Worm (Caenorhabditis elegans) whole organism, mixed stage, embryonic: ENCODE data around the gene exp-2.

Experiments
- M03D4.4 ChIP-seq: sonication (generic microtip); optimal IDR thresholded peaks from 2 replicates; lab custom pipeline; 2017; ENCODE audit warnings: mild to moderate bottlenecking, missing genetic modification characterization, missing compliant biosample characterization
- bed-3 ChIP-seq: fragments of 200-800 bp; sonication (Bioruptor generic); optimal IDR thresholded peaks from 3 replicates; lab custom pipeline; 2018; ENCODE audit warnings: mild to moderate bottlenecking, missing genetic modification characterization, moderate library complexity, missing compliant biosample characterization
- blmp-1 ChIP-seq: fragments of 150-350 bp; optimal IDR thresholded peaks from 2 replicates; lab custom pipeline; 2014; ENCODE audit warnings: missing biosample characterization, missing genetic modification characterization
- ceh-39 ChIP-seq: fragments of 150-350 bp; optimal IDR thresholded peaks from 2 replicates; lab custom pipeline; 2014; ENCODE audit warnings: missing biosample characterization, missing genetic modification characterization
- ceh-43 ChIP-seq: fragments of 200-800 bp; sonication (Bioruptor generic); optimal IDR thresholded peaks from 2 replicates; lab custom pipeline; 2018; ENCODE audit warnings: mild to moderate bottlenecking, missing genetic modification characterization, moderate library complexity, missing compliant biosample characterization
- ces-1 ChIP-seq: fragments of 150-350 bp; optimal IDR thresholded peaks from 2 replicates; lab custom pipeline; 2014; ENCODE audit warnings: missing biosample characterization, missing genetic modification reagents, missing genetic modification characterization
- drap-1 ChIP-seq: fragments of 200-800 bp; sonication (Bioruptor generic); optimal IDR thresholded peaks from 3 replicates; lab custom pipeline; 2018; ENCODE audit warnings: mild to moderate bottlenecking, missing genetic modification characterization, missing compliant biosample characterization
- elt-1 ChIP-seq: sonication (generic microtip); optimal IDR thresholded peaks from 2 replicates; lab custom pipeline; 2017; ENCODE audit warnings: missing genetic modification characterization, mild to moderate bottlenecking, missing compliant biosample characterization, antibody characterized with exemption, moderate library complexity, borderline replicate concordance; ENCODE audit not compliant: insufficient read depth
- elt-3 ChIP-seq: fragments of 150-350 bp; optimal IDR thresholded peaks from 2 replicates; lab custom pipeline; 2014; ENCODE audit warnings: missing biosample characterization, missing genetic modification characterization
- flh-1 ChIP-seq: fragments of 200-800 bp; sonication (Bioruptor generic); optimal IDR thresholded peaks from 2 replicates; lab custom pipeline; 2018; ENCODE audit warnings: mild to moderate bottlenecking, missing genetic modification characterization, moderate library complexity, missing compliant biosample characterization
- ham-2 ChIP-seq: fragments of 200-800 bp; sonication (Bioruptor generic); optimal IDR thresholded peaks from 2 replicates; lab custom pipeline; 2018; ENCODE audit warnings: mild to moderate bottlenecking, missing genetic modification characterization, missing compliant biosample characterization
- hlh-1 ChIP-seq: fragments of 150-350 bp; optimal IDR thresholded peaks from 2 replicates; lab custom pipeline; 2014; ENCODE audit warnings: missing biosample characterization, missing genetic modification reagents, missing genetic modification characterization
- lin-13 ChIP-seq: fragments of 150-350 bp; optimal IDR thresholded peaks from 2 replicates; lab custom pipeline; 2014; ENCODE audit warnings: missing biosample characterization, missing genetic modification characterization
- lin-32 ChIP-seq: fragments of 200-800 bp; sonication (Bioruptor generic); optimal IDR thresholded peaks from 2 replicates; lab custom pipeline; 2018; ENCODE audit warnings: mild to moderate bottlenecking, missing genetic modification characterization, missing compliant biosample characterization
- lsy-2 ChIP-seq: fragments of 150-350 bp; optimal IDR thresholded peaks from 2 replicates; lab custom pipeline; 2014; ENCODE audit warnings: missing biosample characterization, missing genetic modification characterization
- mab-5 ChIP-seq: fragments of 150-350 bp; optimal IDR thresholded peaks from 2 replicates; lab custom pipeline; 2014; ENCODE audit warnings: missing biosample characterization, missing genetic modification characterization
- mep-1 ChIP-seq: fragments of 150-350 bp; optimal IDR thresholded peaks from 2 replicates; lab custom pipeline; 2017; ENCODE audit warnings: missing biosample characterization, missing genetic modification reagents, missing genetic modification characterization, inconsistent platforms
- mls-2 ChIP-seq: sonication (generic microtip); optimal IDR thresholded peaks from 2 replicates; lab custom pipeline; 2016; ENCODE audit warnings: mild to moderate bottlenecking, missing genetic modification characterization, moderate library complexity, missing compliant biosample characterization
- nhr-12 ChIP-seq: fragments of 150-350 bp; optimal IDR thresholded peaks from 2 replicates; lab custom pipeline; 2014; ENCODE audit warnings: missing biosample characterization, missing genetic modification characterization
- nhr-2 ChIP-seq: fragments of 150-350 bp; optimal IDR thresholded peaks from 2 replicates; lab custom pipeline; 2014; ENCODE audit warnings: missing biosample characterization, missing genetic modification characterization
- nhr-237 ChIP-seq: fragments of 150-350 bp; optimal IDR thresholded peaks from 2 replicates; lab custom pipeline; 2014; ENCODE audit warnings: missing biosample characterization, missing genetic modification characterization
- nhr-28 ChIP-seq: fragments of 150-350 bp; optimal IDR thresholded peaks from 2 replicates; lab custom pipeline; 2014; ENCODE audit warnings: missing biosample characterization, missing genetic modification characterization
- nhr-76 ChIP-seq: sonication (generic microtip); optimal IDR thresholded peaks from 2 replicates; lab custom pipeline; 2017; ENCODE audit warnings: missing biosample characterization, missing genetic modification characterization
- pha-4 ChIP-seq: fragments of 150-350 bp; optimal IDR thresholded peaks from 2 replicates; lab custom pipeline; 2018; ENCODE audit warnings: missing biosample characterization, missing genetic modification reagents, missing genetic modification characterization
- sem-2 ChIP-seq: fragments of 200-800 bp; sonication (Bioruptor generic); optimal IDR thresholded peaks from 2 replicates; lab custom pipeline; 2018; ENCODE audit warnings: mild to moderate bottlenecking, missing genetic modification characterization, missing compliant biosample characterization
- snpc-4 ChIP-seq: fragments of 150-350 bp; optimal IDR thresholded peaks from 2 replicates; lab custom pipeline; 2014; ENCODE audit warnings: missing biosample characterization, missing genetic modification characterization
- sptf-1 ChIP-seq: sonication (generic microtip); optimal IDR thresholded peaks from 2 replicates; lab custom pipeline; 2017; ENCODE audit warnings: mild to moderate bottlenecking, missing genetic modification characterization, moderate library complexity, missing compliant biosample characterization
- tbx-8 ChIP-seq: fragments of 200-800 bp; sonication (Bioruptor generic); optimal IDR thresholded peaks from 2 replicates; lab custom pipeline; 2018; ENCODE audit warnings: mild to moderate bottlenecking, missing genetic modification characterization, moderate library complexity, missing compliant biosample characterization
- unc-120 ChIP-seq: sonication (generic microtip); optimal IDR thresholded peaks from 2 replicates; lab custom pipeline; 2017; ENCODE audit warnings: missing genetic modification characterization, missing compliant biosample characterization; ENCODE audit not compliant: poor library complexity, severe bottlenecking
- unc-39 ChIP-seq: fragments of 150-350 bp; optimal IDR thresholded peaks from 2 replicates; lab custom pipeline; 2014; ENCODE audit warnings: missing biosample characterization, missing genetic modification characterization
- unc-62 ChIP-seq: fragments of 150-350 bp; optimal IDR thresholded peaks from 2 replicates; lab custom pipeline; 2014; ENCODE audit warnings: missing biosample characterization, missing genetic modification reagents, missing genetic modification characterization
- zip-8 ChIP-seq: fragments of 150-350 bp; optimal IDR thresholded peaks from 2 replicates; lab custom pipeline; 2014; ENCODE audit warnings: missing biosample characterization, missing genetic modification characterization
- ztf-11 ChIP-seq: fragments of 150-350 bp; optimal IDR thresholded peaks from 2 replicates; lab custom pipeline; 2014; ENCODE audit warnings: missing biosample characterization, missing genetic modification characterization

Gene exp-2

DNA sequence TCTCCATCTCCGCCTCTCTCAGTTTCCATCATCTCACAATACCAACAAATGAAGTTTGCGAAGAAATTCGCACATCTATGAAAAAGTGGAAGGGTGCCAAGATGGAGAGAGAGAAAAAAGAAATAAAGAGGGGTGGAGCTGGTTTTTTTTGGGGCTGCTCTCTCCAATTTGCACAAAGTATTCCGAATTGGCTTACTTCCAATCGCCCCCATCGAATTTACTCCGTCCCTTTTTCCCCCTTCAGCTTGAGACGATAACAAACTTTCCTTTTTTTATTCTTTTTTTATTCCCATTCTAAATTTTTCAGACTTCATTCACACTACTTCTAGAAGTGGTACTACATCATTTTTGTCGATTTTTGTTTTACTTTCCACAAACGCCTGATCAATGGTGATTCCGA lies at the start of gene exp-2:
Gene exp-2, plus strand, starts transcription at position 301 of the 400 bp plus-strand sequence.
- TF ChIP-seq ceh-43 (GFP tag; lab: Kevin White, UChicago) (no peak), nhr-237 (no peak), nhr-12 (tag; lab: Kevin White, UChicago) (no peak), M03D4.4 (tag; lab: Kevin White, UChicago) (no peak), nhr-28 (tag; lab: Kevin White, UChicago) (no peak), nhr-2 (tag; lab: Kevin White, UChicago) (no peak), blmp-1 (no peak), mep-1 (tag; lab: Kevin White, UChicago) (no peak), mls-2 (no peak), sem-2 (GFP tag; lab: Kevin White, UChicago) (no peak), hlh-1 (no peak), ztf-11 (no peak), lsy-2 (tag; lab: Kevin White, UChicago) (no peak), lin-32 (GFP tag; lab: Kevin White, UChicago) (no peak), elt-1 (tag; lab: Kevin White, UChicago) (no peak), ces-1 (GFP tag; lab: Kevin White, UChicago) (no peak), ceh-39 (tag; lab: Kevin White, UChicago) (no peak), unc-120 (tag; lab: Kevin White, UChicago) (no peak), mab-5 (tag; lab: Kevin White, UChicago) (no peak), drap-1 (no peak)

ce11 chrV:6095829-6096228 lies 35.4 kb upstream of the exp-2 start, which contains the start of gene Y38A10A.7:
Gene Y38A10A.7 (plus strand): TSS chrV:6096197.
- no peak for TF ChIP-seq drap-1
- no peak for TF ChIP-seq nhr-237
- no peak for TF ChIP-seq zip-8 (tag; lab: Kevin White, UChicago)
- no peak for TF ChIP-seq mep-1 (tag; lab: Kevin White, UChicago)
- TF ChIP-seq unc-62 (GFP tag; lab: Kevin White, UChicago), result no peak
- TF ChIP-seq nhr-28 (tag; lab: Kevin White, UChicago), result no peak
- no peak for TF ChIP-seq lin-32 (GFP tag; lab: Kevin White, UChicago)
- TF ChIP-seq unc-120 (tag; lab: Kevin White, UChicago), result no peak
- no peak for TF ChIP-seq pha-4 (tag; lab: Kevin White, UChicago)
- TF ChIP-seq bed-3, result no peak
- TF ChIP-seq lsy-2 (tag; lab: Kevin White, UChicago), result no peak
- no peak for TF ChIP-seq sptf-1 (tag; lab: Kevin White, UChicago)
- no peak for TF ChIP-seq nhr-76 (tag; lab: Kevin White, UChicago)
- TF ChIP-seq ceh-43 (GFP tag; lab: Kevin White, UChicago), result no peak
- TF ChIP-seq M03D4.4 (tag; lab: Kevin White, UChicago), result no peak
- TF ChIP-seq lin-13 (tag; lab: Kevin White, UChicago), result no peak
- TF ChIP-seq elt-1 (tag; lab: Kevin White, UChicago), result no peak
- TF ChIP-seq, all 35 proteins: peak for 0

DNA sequence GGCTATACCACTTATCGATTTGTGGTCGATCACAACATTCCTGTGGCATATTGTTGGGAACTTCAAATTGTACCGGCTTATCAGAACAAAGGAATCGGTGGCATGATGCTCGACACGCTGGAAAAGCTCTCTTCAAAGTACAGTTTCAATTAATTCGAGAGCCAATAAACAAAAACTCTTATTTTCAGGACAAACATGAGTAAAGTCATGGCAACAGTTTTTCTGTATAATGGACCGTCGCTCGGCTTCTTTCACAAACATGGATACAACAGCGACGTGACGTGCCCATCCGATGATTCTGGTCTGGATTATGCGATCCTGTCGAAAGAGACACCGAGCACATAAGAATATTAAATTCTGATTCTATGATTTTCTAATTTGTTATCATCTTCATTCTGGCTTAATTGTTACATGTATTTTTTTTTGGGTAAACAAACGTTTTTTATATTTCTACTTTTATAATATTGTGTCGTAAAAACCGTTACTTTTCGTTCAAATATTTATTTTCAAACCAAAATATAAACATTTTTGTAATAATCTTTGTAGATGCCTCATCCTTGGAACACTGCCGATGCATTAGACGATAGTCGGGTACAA lies 34.5 kb upstream of the exp-2 start, which contains the start of gene smut-1:
Gene smut-1, plus strand, starts transcription at position 547 of the 597 bp plus-strand sequence.
- TF ChIP-seq unc-39 (no peak), M03D4.4 (tag; lab: Kevin White, UChicago) (no peak), unc-62 (GFP tag; lab: Kevin White, UChicago) (no peak), mep-1 (tag; lab: Kevin White, UChicago) (no peak), snpc-4 (tag; lab: Kevin White, UChicago) (no peak), sptf-1 (tag; lab: Kevin White, UChicago) (no peak), blmp-1 (no peak)

DNA sequence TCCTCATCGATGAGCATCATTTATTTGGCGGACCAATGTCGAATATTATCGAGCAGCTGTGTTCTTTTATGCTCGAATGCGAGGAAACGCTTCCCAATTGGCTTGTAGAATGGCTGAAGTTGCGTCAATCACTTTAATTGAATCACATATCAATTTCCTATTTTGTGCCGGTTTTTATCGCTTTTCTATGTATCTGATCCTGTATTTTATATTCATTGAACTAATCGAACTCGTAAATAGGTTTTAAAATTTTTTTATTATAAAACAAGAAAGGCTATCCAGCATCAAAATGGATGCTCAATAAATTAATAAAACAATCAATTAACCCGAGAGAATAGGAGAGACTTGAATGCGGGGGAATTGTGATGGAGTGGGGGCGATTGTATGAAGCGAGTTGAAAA lies 32.4 kb upstream of the exp-2 start:
- TF ChIP-seq mls-2 (peak; percentile 18), unc-120 (tag; lab: Kevin White, UChicago) (no peak), ces-1 (GFP tag; lab: Kevin White, UChicago) (peak; percentile 48)

- TF ChIP-seq sptf-1 (tag; lab: Kevin White, UChicago) (no peak), mab-5 (tag; lab: Kevin White, UChicago) (no peak), hlh-1 (no peak), M03D4.4 (tag; lab: Kevin White, UChicago) (no peak), ceh-43 (GFP tag; lab: Kevin White, UChicago) (no peak), tbx-8 (GFP tag; lab: Kevin White, UChicago) (no peak), nhr-2 (tag; lab: Kevin White, UChicago) (no peak), unc-62 (GFP tag; lab: Kevin White, UChicago) (no peak), nhr-12 (tag; lab: Kevin White, UChicago) (no peak), ham-2 (GFP tag; lab: Kevin White, UChicago) (no peak), elt-3 (tag; lab: Kevin White, UChicago) (no peak), mls-2 (no peak), ceh-39 (tag; lab: Kevin White, UChicago) (no peak), bed-3 (no peak), ces-1 (GFP tag; lab: Kevin White, UChicago) (no peak), lsy-2 (tag; lab: Kevin White, UChicago) (no peak), lin-32 (GFP tag; lab: Kevin White, UChicago) (no peak), flh-1 (GFP tag; lab: Kevin White, UChicago) (no peak), unc-39 (no peak)
Observed at ce11 chrV:6099634-6100033, 31.6 kb upstream of the exp-2 start.
